Fruit fly (Drosophila melanogaster) whole organism, embryonic: ENCODE measurements around the gene ppk24.

Experiments used
- Atf-2 ChIP-seq: fragments of 200-800 bp; sonication (Bioruptor generic); optimal IDR thresholded peaks from 2 replicates; lab custom pipeline; 2016; ENCODE audit warnings: missing biosample characterization, missing genetic modification characterization
- Bgb ChIP-seq: fragments of 200-800 bp; sonication (Bioruptor generic); IDR thresholded peaks from 2 replicates; pipeline ENCODE4 v1.3.6; 2022; ENCODE audit warnings: missing biosample characterization, missing genetic modification characterization; ENCODE audit not compliant: partially characterized antibody
- Blimp-1 ChIP-seq: fragments of 200-800 bp; sonication (Bioruptor generic); optimal IDR thresholded peaks from 3 replicates; lab custom pipeline; 2018; ENCODE audit warnings: missing biosample characterization, missing genetic modification characterization, mild to moderate bottlenecking, moderate library complexity, missing genetic modification reagents
- CG10959 ChIP-seq: fragments of 200-800 bp; sonication (Bioruptor generic); IDR thresholded peaks from 2 replicates; pipeline ENCODE4 v1.3.6; 2022; ENCODE audit warnings: missing biosample characterization, missing genetic modification characterization
- CG12155 ChIP-seq: fragments of 200-800 bp; sonication (Bioruptor generic); optimal IDR thresholded peaks from 3 replicates; lab custom pipeline; 2016; ENCODE audit warnings: missing biosample characterization, missing genetic modification characterization
- CG13894 ChIP-seq: fragments of 200-800 bp; sonication (Bioruptor generic); optimal IDR thresholded peaks from 3 replicates; lab custom pipeline; 2018; ENCODE audit warnings: missing biosample characterization, mild to moderate bottlenecking, missing genetic modification characterization, moderate library complexity
- CG14667 ChIP-seq: fragments of 200-800 bp; sonication (Bioruptor generic); IDR thresholded peaks from 2 replicates; pipeline ENCODE4 v1.3.6; 2022; ENCODE audit warnings: missing biosample characterization, missing genetic modification characterization
- CG14710 ChIP-seq: fragments of 200-800 bp; sonication (Bioruptor generic); optimal IDR thresholded peaks from 3 replicates; lab custom pipeline; 2019; ENCODE audit warnings: missing biosample characterization, mild to moderate bottlenecking, missing genetic modification characterization, moderate library complexity
- CG15514 ChIP-seq: fragments of 200-800 bp; sonication (Bioruptor generic); optimal IDR thresholded peaks from 3 replicates; lab custom pipeline; 2017; ENCODE audit warnings: missing biosample characterization, missing genetic modification characterization, mild to moderate bottlenecking, moderate library complexity, missing genetic modification reagents
- CG15696 ChIP-seq: fragments of 200-800 bp; sonication (Bioruptor generic); optimal IDR thresholded peaks from 2 replicates; lab custom pipeline; 2019; ENCODE audit warnings: missing biosample characterization, mild to moderate bottlenecking, missing genetic modification characterization, moderate library complexity
- CG17802 ChIP-seq: fragments of 200-800 bp; sonication (Bioruptor generic); optimal IDR thresholded peaks from 2 replicates; lab custom pipeline; 2018; ENCODE audit warnings: missing biosample characterization, mild to moderate bottlenecking, missing genetic modification characterization, moderate library complexity
- CG17912 ChIP-seq: fragments of 200-800 bp; sonication (Bioruptor generic); optimal IDR thresholded peaks from 2 replicates; lab custom pipeline; 2018; ENCODE audit warnings: missing biosample characterization, mild to moderate bottlenecking, missing genetic modification characterization
- CG2202 ChIP-seq: fragments of 200-800 bp; sonication (Bioruptor generic); optimal IDR thresholded peaks from 2 replicates; lab custom pipeline; 2018; ENCODE audit warnings: missing biosample characterization, mild to moderate bottlenecking, missing genetic modification characterization
- CG2889 ChIP-seq: fragments of 200-800 bp; sonication (Bioruptor generic); IDR thresholded peaks from 3 replicates; pipeline ENCODE4 v1.3.6; 2022; ENCODE audit warnings: missing biosample characterization, missing genetic modification characterization
- CG30431 ChIP-seq: fragments of 200-800 bp; sonication (Bioruptor generic); optimal IDR thresholded peaks from 2 replicates; lab custom pipeline; 2017; ENCODE audit warnings: missing biosample characterization, missing genetic modification characterization
- CG33557 ChIP-seq: fragments of 200-800 bp; sonication (Bioruptor generic); optimal IDR thresholded peaks from 2 replicates; lab custom pipeline; 2019; ENCODE audit warnings: missing biosample characterization, mild to moderate bottlenecking, missing genetic modification characterization, moderate library complexity
- CG34376 ChIP-seq: fragments of 200-800 bp; sonication (Bioruptor generic); optimal IDR thresholded peaks from 2 replicates; lab custom pipeline; 2018; ENCODE audit warnings: missing biosample characterization, mild to moderate bottlenecking, missing genetic modification characterization
- CG34422 ChIP-seq: fragments of 200-800 bp; sonication (Bioruptor generic); IDR thresholded peaks from 3 replicates; pipeline ENCODE4 v1.3.6; 2022; ENCODE audit warnings: missing biosample characterization, missing genetic modification characterization
- CG6683 ChIP-seq: fragments of 200-800 bp; sonication (Bioruptor generic); optimal IDR thresholded peaks from 2 replicates; lab custom pipeline; 2017; ENCODE audit warnings: missing biosample characterization, mild to moderate bottlenecking, missing genetic modification characterization, missing genetic modification reagents
- CG6854 ChIP-seq: fragments of 200-800 bp; sonication (Bioruptor generic); optimal IDR thresholded peaks from 3 replicates; lab custom pipeline; 2017; ENCODE audit warnings: missing biosample characterization, mild to moderate bottlenecking, missing genetic modification characterization
- CG8924 ChIP-seq: fragments of 200-800 bp; optimal IDR thresholded peaks from 3 replicates; lab custom pipeline; 2019; ENCODE audit warnings: missing biosample characterization, mild to moderate bottlenecking, missing genetic modification characterization, moderate library complexity
- CTCF ChIP-seq: fragments of 200-800 bp; sonication (Bioruptor generic); optimal IDR thresholded peaks from 2 replicates; lab custom pipeline; 2017; ENCODE audit warnings: missing biosample characterization, mild to moderate bottlenecking, missing genetic modification characterization, moderate library complexity
- Doc3 ChIP-seq: fragments of 200-800 bp; sonication (Bioruptor generic); IDR thresholded peaks from 3 replicates; pipeline ENCODE4 v1.3.6; 2022; ENCODE audit warnings: missing biosample characterization, missing genetic modification characterization; ENCODE audit not compliant: partially characterized antibody
- Dp ChIP-seq: fragments of 200-800 bp; sonication (Bioruptor generic); optimal IDR thresholded peaks from 2 replicates; lab custom pipeline; 2018; ENCODE audit warnings: missing biosample characterization, mild to moderate bottlenecking, missing genetic modification characterization, moderate library complexity
- E2f2 ChIP-seq: fragments of 200-800 bp; sonication (Bioruptor generic); IDR thresholded peaks from 2 replicates; pipeline ENCODE4 v1.3.6; 2022; ENCODE audit warnings: missing biosample characterization, missing genetic modification characterization
- HmgD ChIP-seq: fragments of 200-800 bp; sonication (Bioruptor generic); optimal IDR thresholded peaks from 3 replicates; lab custom pipeline; 2016; ENCODE audit warnings: missing biosample characterization, missing genetic modification characterization
- Hmx ChIP-seq: fragments of 200-800 bp; sonication (Bioruptor generic); optimal IDR thresholded peaks from 2 replicates; lab custom pipeline; 2016; ENCODE audit warnings: missing biosample characterization, missing genetic modification characterization
- Hr51 ChIP-seq, 2 experiments: fragments of 200-800 bp; sonication (Bioruptor generic); optimal IDR thresholded peaks; 2 replicates in 1 of 2; 3 replicates in 1 of 2; lab custom pipeline; 2016 to 2018; ENCODE audit warnings: missing biosample characterization in 2 of 2, missing genetic modification characterization in 2 of 2, mild to moderate bottlenecking in 1 of 2, moderate library complexity in 1 of 2
- Max ChIP-seq: fragments of 200-800 bp; sonication (Bioruptor generic); optimal IDR thresholded peaks from 2 replicates; lab custom pipeline; 2016; ENCODE audit warnings: missing biosample characterization, mild to moderate bottlenecking, missing genetic modification characterization
- NC2α ChIP-seq: fragments of 200-800 bp; sonication (Bioruptor generic); optimal IDR thresholded peaks from 2 replicates; lab custom pipeline; 2016; ENCODE audit warnings: missing biosample characterization, missing genetic modification characterization
- Ravus ChIP-seq: fragments of 200-800 bp; sonication (Bioruptor generic); IDR thresholded peaks from 2 replicates; pipeline ENCODE4 v1.3.6; 2022; ENCODE audit warnings: missing biosample characterization, missing genetic modification characterization
- Trl ChIP-seq, 3 experiments: fragments of >200 bp in 2 of 3; fragments of 200-800 bp in 1 of 3; sonication (Bioruptor generic) in 1 of 3; optimal IDR thresholded peaks; 2 replicates in 1 of 3; 3 replicates in 2 of 3; lab custom pipeline; 2016 to 2017; ENCODE audit warnings: missing biosample characterization in 1 of 3, missing genetic modification characterization in 1 of 3
- aop ChIP-seq: fragments of 200-800 bp; sonication (Bioruptor generic); IDR thresholded peaks from 2 replicates; pipeline ENCODE4 v1.3.6; 2022; ENCODE audit warnings: missing biosample characterization, missing genetic modification characterization
- az2 ChIP-seq: fragments of 200-800 bp; sonication (Bioruptor generic); optimal IDR thresholded peaks from 3 replicates; lab custom pipeline; 2016; ENCODE audit warnings: missing biosample characterization, missing genetic modification characterization
- bbx ChIP-seq: fragments of 200-800 bp; sonication (Bioruptor generic); IDR thresholded peaks from 2 replicates; pipeline ENCODE4 v1.3.6; 2022; ENCODE audit warnings: missing biosample characterization, missing genetic modification characterization; ENCODE audit not compliant: partially characterized antibody
- br ChIP-seq: fragments of >200 bp; optimal IDR thresholded peaks from 2 replicates; lab custom pipeline; 2017
- cad ChIP-seq: fragments of >200 bp; optimal IDR thresholded peaks from 2 replicates; lab custom pipeline; 2017; ENCODE audit warnings: missing biosample characterization, missing genetic modification characterization
- cato ChIP-seq: fragments of 200-800 bp; sonication (Bioruptor generic); optimal IDR thresholded peaks from 2 replicates; lab custom pipeline; 2016; ENCODE audit warnings: missing biosample characterization, missing genetic modification characterization, borderline replicate concordance
- crol ChIP-seq: fragments of 200-800 bp; sonication (Bioruptor generic); IDR thresholded peaks from 2 replicates; pipeline ENCODE4 v1.3.6; 2022; ENCODE audit warnings: missing biosample characterization, missing genetic modification characterization
- eyg ChIP-seq: fragments of 200-800 bp; sonication (Bioruptor generic); optimal IDR thresholded peaks from 3 replicates; lab custom pipeline; 2016; ENCODE audit warnings: missing biosample characterization, missing genetic modification characterization
- hth ChIP-seq: fragments of >200 bp; optimal IDR thresholded peaks from 2 replicates; lab custom pipeline; 2017; ENCODE audit warnings: inconsistent platforms
- insv ChIP-seq, 2 experiments: fragments of 200-800 bp; sonication (Bioruptor generic); optimal IDR thresholded peaks; 3 replicates each; lab custom pipeline; 2016 to 2018; ENCODE audit warnings: missing biosample characterization in 2 of 2, missing genetic modification characterization in 2 of 2
- jumu ChIP-seq: fragments of 200-800 bp; sonication (Bioruptor generic); optimal IDR thresholded peaks from 3 replicates; lab custom pipeline; 2016; ENCODE audit warnings: missing biosample characterization, missing genetic modification characterization
- p53 ChIP-seq: fragments of 200-800 bp; sonication (Bioruptor generic); optimal IDR thresholded peaks from 2 replicates; lab custom pipeline; 2016; ENCODE audit warnings: missing biosample characterization, missing genetic modification characterization
- ro ChIP-seq: fragments of 200-800 bp; sonication (Bioruptor generic); IDR thresholded peaks from 2 replicates; pipeline ENCODE4 v1.3.6; 2022; ENCODE audit warnings: missing biosample characterization, missing genetic modification characterization
- tap ChIP-seq: fragments of 200-800 bp; optimal IDR thresholded peaks from 3 replicates; lab custom pipeline; 2019; ENCODE audit warnings: missing biosample characterization, mild to moderate bottlenecking, missing genetic modification characterization, moderate library complexity
- toy ChIP-seq: fragments of 200-800 bp; sonication (Bioruptor generic); IDR thresholded peaks from 2 replicates; pipeline ENCODE4 v1.3.6; 2022; ENCODE audit warnings: missing biosample characterization, missing genetic modification characterization
- usp ChIP-seq: fragments of >200 bp; optimal IDR thresholded peaks from 2 replicates; lab custom pipeline; 2017; ENCODE audit warnings: missing biosample characterization, missing genetic modification characterization
- zf30C ChIP-seq: fragments of 200-800 bp; sonication (Bioruptor generic); optimal IDR thresholded peaks from 3 replicates; lab custom pipeline; 2018; ENCODE audit warnings: missing biosample characterization, mild to moderate bottlenecking, missing genetic modification characterization
- zfh2 ChIP-seq: fragments of 200-800 bp; sonication (Bioruptor generic); optimal IDR thresholded peaks from 2 replicates; lab custom pipeline; 2016; ENCODE audit warnings: missing biosample characterization, missing genetic modification characterization

ppk24 gene

dm6 chr3R:31222125-31222889 lies 43.2 kb upstream of the ppk24 start (continued):
- peak; percentile 75 for TF ChIP-seq CG14710 (tag; lab: Kevin White, UChicago)
- TF ChIP-seq CG17802 (tag; lab: Kevin White, UChicago), result no peak
- peak; percentile 56 for TF ChIP-seq eyg (GFP tag; lab: Kevin White, UChicago)
- peak in 1 of 2 experiments; percentile 40 for TF ChIP-seq insv (GFP tag; optimal IDR thresholded peaks at IDR 0.05; lab: Kevin White, UChicago)
- TF ChIP-seq CG8924 (tag; lab: Kevin White, UChicago), result peak; percentile 87
- TF ChIP-seq Trl (optimal IDR thresholded peaks at IDR 0.05; lab: Kevin White, UChicago), result peak in 1 of 2 experiments; percentile 43
- peak; percentile 86 for TF ChIP-seq Trl (GFP tag; optimal IDR thresholded peaks at IDR 0.05; lab: Kevin White, UChicago)
- no peak for TF ChIP-seq Ravus (GFP tag; lab: Robert Waterston, UW)
- peak; percentile 81 for TF ChIP-seq CG15696 (tag; lab: Kevin White, UChicago)
- peak; percentile 82; the same call in 1 of the 2 replicates for TF ChIP-seq crol (GFP tag; lab: Robert Waterston, UW)
- peak; percentile 68 for TF ChIP-seq CG2202
- no peak for TF ChIP-seq bbx (GFP tag; lab: Robert Waterston, UW)
- no peak for TF ChIP-seq CG14667 (GFP tag; lab: Robert Waterston, UW)
- peak; percentile 79 for TF ChIP-seq HmgD (GFP tag; lab: Kevin White, UChicago)
- TF ChIP-seq jumu (GFP tag; lab: Kevin White, UChicago), result peak; percentile 78
- TF ChIP-seq ro (GFP tag; lab: Robert Waterston, UW), result no peak
- peak; percentile 45 for TF ChIP-seq NC2α (GFP tag; lab: Kevin White, UChicago)
- TF ChIP-seq CG10959 (GFP tag; lab: Robert Waterston, UW), result no peak
- peak; percentile 40 for TF ChIP-seq Hmx (GFP tag; lab: Kevin White, UChicago)
- TF ChIP-seq usp (GFP tag; lab: Kevin White, UChicago), result no peak
- peak; percentile 98 for TF ChIP-seq zf30C
- TF ChIP-seq CG34376, result peak; percentile 88
- peak; percentile 53 for TF ChIP-seq cato
- TF ChIP-seq Hr51 (GFP tag; optimal IDR thresholded peaks at IDR 0.05; lab: Kevin White, UChicago), result peak; percentile 80 to 85
- no peak for TF ChIP-seq cad (GFP tag; lab: Kevin White, UChicago)
- no peak for TF ChIP-seq CG2889 (GFP tag; lab: Robert Waterston, UW)
- TF ChIP-seq CG34422, result no peak
- TF ChIP-seq hth, result no peak
- TF ChIP-seq toy (GFP tag; lab: Robert Waterston, UW), result no peak
- no peak for TF ChIP-seq CG13894 (tag; lab: Kevin White, UChicago)
- TF ChIP-seq Atf-2 (GFP tag; lab: Kevin White, UChicago), result peak; percentile 83
- no peak for TF ChIP-seq aop
- TF ChIP-seq tap (tag; lab: Kevin White, UChicago), result peak; percentile 76
- peak; percentile 37 for TF ChIP-seq p53 (GFP tag; lab: Kevin White, UChicago)
- peak; percentile 78 for TF ChIP-seq CG12155 (GFP tag; lab: Kevin White, UChicago)
- TF ChIP-seq CG17912 (GFP tag; lab: Kevin White, UChicago), result peak; percentile 60
- TF ChIP-seq CG15514, result peak; percentile 70
- TF ChIP-seq Max, result peak; percentile 72
- TF ChIP-seq CG6683 (GFP tag; lab: Kevin White, UChicago), result peak; percentile 71
- no peak for TF ChIP-seq br (lab: Kevin White, UChicago)
- TF ChIP-seq Bgb, result no peak
- no peak for TF ChIP-seq CTCF
- peak; percentile 77 for TF ChIP-seq Blimp-1 (GFP tag; lab: Kevin White, UChicago)
- no peak for TF ChIP-seq E2f2 (GFP tag; lab: Robert Waterston, UW)
- TF ChIP-seq Dp (GFP tag; lab: Kevin White, UChicago), result no peak
- peak; percentile 76 for TF ChIP-seq CG33557 (GFP tag; lab: Kevin White, UChicago)
- TF ChIP-seq az2, result peak; percentile 81
- TF ChIP-seq CG6854 (GFP tag; lab: Kevin White, UChicago), result peak; percentile 48
- peak; percentile 70 for TF ChIP-seq zfh2 (GFP tag; lab: Kevin White, UChicago)
- TF ChIP-seq Doc3 (GFP tag; lab: Robert Waterston, UW), result no peak
- TF ChIP-seq CG30431, result peak; percentile 69
